Worm (Caenorhabditis elegans): ENCODE data around the gene wnk-1.

wnk-1 gene

DNA sequence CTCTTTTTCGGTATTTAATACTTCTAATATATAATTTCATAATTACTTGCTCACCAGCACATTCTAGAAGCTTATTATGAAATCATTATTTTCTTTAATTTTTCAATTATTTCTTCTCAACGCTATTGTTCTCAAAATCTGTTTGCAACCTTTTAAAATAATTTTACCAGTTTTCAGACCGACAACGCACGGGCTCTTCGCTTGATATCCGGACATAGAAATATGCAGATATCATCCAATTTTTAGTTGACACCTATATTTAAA, at the start of gene wnk-1:
TSS of gene wnk-1 (plus strand) at position 165 of the 264 bp plus-strand sequence.
- TF ChIP-seq mls-2 (tag; optimal IDR thresholded peaks at IDR 0.05) = no peak
- TF ChIP-seq nhr-28 (tag; optimal IDR thresholded peaks at IDR 0.05) = no peak
- no peak for TF ChIP-seq mab-5 (tag; optimal IDR thresholded peaks at IDR 0.05)
- TF ChIP-seq hlh-1 (tag; optimal IDR thresholded peaks at IDR 0.05) = no peak
- no peak for TF ChIP-seq cnd-1 (tag; optimal IDR thresholded peaks at IDR 0.05)
- TF ChIP-seq elt-3 (tag; optimal IDR thresholded peaks at IDR 0.05) = no peak
- no peak for TF ChIP-seq nhr-12 (tag; optimal IDR thresholded peaks at IDR 0.05)
- no peak for TF ChIP-seq ham-2 (GFP tag; optimal IDR thresholded peaks at IDR 0.05)
- TF ChIP-seq pha-4 (tag; optimal IDR thresholded peaks at IDR 0.05) = no peak
- TF ChIP-seq flh-1 (GFP tag; optimal IDR thresholded peaks at IDR 0.05) = no peak
- no peak for TF ChIP-seq tbx-8 (GFP tag; optimal IDR thresholded peaks at IDR 0.05)
- TF ChIP-seq elt-1 (tag; optimal IDR thresholded peaks at IDR 0.05; ENCODE audit: borderline replicate concordance, insufficient read depth) = no peak
- TF ChIP-seq mep-1 (tag; optimal IDR thresholded peaks at IDR 0.05) = no peak
- TF ChIP-seq unc-39 (tag; optimal IDR thresholded peaks at IDR 0.05) = no peak
- TF ChIP-seq blmp-1 (tag; optimal IDR thresholded peaks at IDR 0.05) = no peak
- TF ChIP-seq ceh-83 (GFP tag; optimal IDR thresholded peaks at IDR 0.05) = no peak
- no peak for TF ChIP-seq drap-1 (GFP tag; optimal IDR thresholded peaks at IDR 0.05)
- no peak for TF ChIP-seq lin-13 (tag; optimal IDR thresholded peaks at IDR 0.05)

- TF ChIP-seq nhr-28 (tag; optimal IDR thresholded peaks at IDR 0.05) = no peak
- no peak for TF ChIP-seq ces-1 (GFP tag; optimal IDR thresholded peaks at IDR 0.05)
- TF ChIP-seq flh-1 (GFP tag; optimal IDR thresholded peaks at IDR 0.05) = no peak
- no peak for TF ChIP-seq nhr-76 (tag; optimal IDR thresholded peaks at IDR 0.05)
- TF ChIP-seq mls-2 (tag; optimal IDR thresholded peaks at IDR 0.05) = no peak
- no peak for TF ChIP-seq bed-3 (GFP tag; optimal IDR thresholded peaks at IDR 0.05)
- TF ChIP-seq snpc-4 (tag; optimal IDR thresholded peaks at IDR 0.05) = no peak
- TF ChIP-seq zip-8 (tag; optimal IDR thresholded peaks at IDR 0.05) = no peak
- no peak for TF ChIP-seq lin-32 (GFP tag; optimal IDR thresholded peaks at IDR 0.05)
- TF ChIP-seq sem-2 (GFP tag; optimal IDR thresholded peaks at IDR 0.05) = no peak
- no peak for TF ChIP-seq drap-1 (GFP tag; optimal IDR thresholded peaks at IDR 0.05)
- TF ChIP-seq nhr-237 (tag; optimal IDR thresholded peaks at IDR 0.05) = no peak
- TF ChIP-seq ceh-83 (GFP tag; optimal IDR thresholded peaks at IDR 0.05) = no peak
- TF ChIP-seq M03D4.4 (tag; optimal IDR thresholded peaks at IDR 0.05) = no peak
Measured at ce11 chrIV:9150175-9150574, 49.7 kb upstream of the wnk-1 start, which contains the start of gene F23B2.7. Gene F23B2.7 (plus strand): TSS chrIV:9150475.

- TF ChIP-seq ztf-11 (tag; optimal IDR thresholded peaks at IDR 0.05) (no peak), lsy-2 (tag; optimal IDR thresholded peaks at IDR 0.05) (no peak), mab-5 (tag; optimal IDR thresholded peaks at IDR 0.05) (no peak), nhr-2 (tag; optimal IDR thresholded peaks at IDR 0.05) (no peak), ces-1 (GFP tag; optimal IDR thresholded peaks at IDR 0.05) (no peak)
Measured at ce11 chrIV:9154263-9154662, 45.6 kb upstream of the wnk-1 start, which contains the start of gene F23B2.10. Gene F23B2.10 (minus strand): TSS chrIV:9154363.

DNA sequence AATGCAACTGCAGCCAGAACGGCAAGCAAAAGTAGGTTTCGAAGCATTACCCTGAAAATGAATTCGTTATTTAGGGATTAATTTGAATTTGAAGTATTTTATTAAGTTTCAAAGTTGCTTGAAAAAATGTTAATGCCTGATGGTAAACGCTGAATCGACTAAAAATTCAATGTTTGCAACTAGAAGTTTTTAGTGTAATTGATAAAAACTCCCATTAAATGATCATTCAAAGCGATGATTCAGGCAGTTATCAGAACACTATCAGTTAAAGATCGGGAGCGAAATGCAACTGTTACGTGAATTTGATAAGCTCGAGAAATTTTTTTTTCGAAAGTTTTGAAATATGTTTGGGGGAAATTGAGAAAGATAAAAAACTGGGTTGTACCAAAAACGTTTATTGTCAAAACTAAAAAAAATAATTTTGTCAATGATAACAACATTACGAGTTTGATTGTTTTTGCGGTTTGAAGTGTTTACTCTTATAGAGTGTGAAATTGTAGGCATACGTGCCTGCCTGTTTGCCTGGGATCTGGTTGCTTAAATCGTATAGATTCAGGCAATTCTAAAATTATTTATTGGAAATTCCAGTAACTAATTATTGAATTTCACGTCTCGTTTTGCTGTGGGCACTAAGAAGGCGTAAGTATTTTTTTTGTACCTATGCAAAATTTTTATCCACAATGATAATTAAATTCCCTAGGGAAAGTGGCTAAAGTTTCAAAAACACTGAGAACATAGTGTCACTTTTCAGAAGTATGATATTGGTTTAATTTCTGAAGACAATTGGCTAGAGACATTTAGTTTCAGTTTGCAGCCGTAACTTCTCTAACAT, 40.7 kb upstream of the wnk-1 start, which contains the start of gene pcp-3:
TSS of gene pcp-3 (minus strand) at position 51 of the 832 bp plus-strand sequence.
- no peak for TF ChIP-seq hlh-1 (tag; optimal IDR thresholded peaks at IDR 0.05)
- TF ChIP-seq blmp-1 (tag; optimal IDR thresholded peaks at IDR 0.05) = no peak
- TF ChIP-seq ceh-83 (GFP tag; optimal IDR thresholded peaks at IDR 0.05) = no peak
- TF ChIP-seq mep-1 (tag; optimal IDR thresholded peaks at IDR 0.05) = no peak
- TF ChIP-seq mls-2 (tag; optimal IDR thresholded peaks at IDR 0.05) = no peak
- TF ChIP-seq pha-4 (tag; optimal IDR thresholded peaks at IDR 0.05) = no peak
- TF ChIP-seq cnd-1 (tag; optimal IDR thresholded peaks at IDR 0.05) = no peak
- no peak for TF ChIP-seq unc-120 (tag; optimal IDR thresholded peaks at IDR 0.05; ENCODE audit: poor library complexity, severe bottlenecking)
- TF ChIP-seq zip-8 (tag; optimal IDR thresholded peaks at IDR 0.05) = no peak
- no peak for TF ChIP-seq ceh-39 (tag; optimal IDR thresholded peaks at IDR 0.05)
- TF ChIP-seq ceh-43 (GFP tag; optimal IDR thresholded peaks at IDR 0.05) = no peak
